Fruit fly (Drosophila melanogaster) whole organism, pupa: ENCODE measurements around the gene hmw.
A peak's percentile ranks its signal among the peaks of the same experiment; 100 is the strongest.

Source experiments
- CG10348 ChIP-seq: fragments of 200-800 bp; sonication (Bioruptor generic); IDR thresholded peaks from 2 replicates; pipeline ENCODE4 v1.3.6; 2022; ENCODE audit warnings: missing biosample characterization, missing genetic modification characterization
- CG12605 ChIP-seq: fragments of 200-800 bp; sonication (Bioruptor generic); IDR thresholded peaks from 2 replicates; pipeline ENCODE4 v1.3.6; 2022; ENCODE audit warnings: missing biosample characterization, missing genetic modification characterization
- CG13204 ChIP-seq: fragments of 200-800 bp; sonication (Bioruptor generic); optimal IDR thresholded peaks from 2 replicates; lab custom pipeline; 2018; ENCODE audit warnings: missing biosample characterization, mild to moderate bottlenecking, missing genetic modification characterization, moderate library complexity
- CG14655 ChIP-seq: fragments of 200-800 bp; sonication (Bioruptor generic); optimal IDR thresholded peaks from 3 replicates; lab custom pipeline; 2017; ENCODE audit warnings: mild to moderate bottlenecking, missing biosample characterization, missing genetic modification reagents, missing genetic modification characterization
- CG17806 ChIP-seq: fragments of 200-800 bp; sonication (Bioruptor generic); optimal IDR thresholded peaks from 2 replicates; lab custom pipeline; 2018; ENCODE audit warnings: missing biosample characterization, mild to moderate bottlenecking, missing genetic modification characterization, moderate library complexity
- CG32121 ChIP-seq: fragments of 200-800 bp; sonication (Bioruptor generic); IDR thresholded peaks from 2 replicates; pipeline ENCODE4 v1.3.6; 2022; ENCODE audit warnings: missing biosample characterization, missing genetic modification characterization
- CG34367 ChIP-seq: fragments of 200-800 bp; sonication (Bioruptor generic); optimal IDR thresholded peaks from 2 replicates; lab custom pipeline; 2018; ENCODE audit warnings: missing biosample characterization, mild to moderate bottlenecking, missing genetic modification characterization
- CG4496 ChIP-seq: fragments of 200-800 bp; sonication (Bioruptor generic); IDR thresholded peaks from 3 replicates; pipeline ENCODE4 v1.3.6; 2022; ENCODE audit warnings: missing biosample characterization, missing genetic modification characterization
- CG8159 ChIP-seq: fragments of 200-800 bp; sonication (Bioruptor generic); optimal IDR thresholded peaks from 3 replicates; lab custom pipeline; 2018; ENCODE audit warnings: missing biosample characterization, mild to moderate bottlenecking, missing genetic modification characterization, moderate library complexity
- CG9948 ChIP-seq: fragments of 200-800 bp; sonication (Bioruptor generic); optimal IDR thresholded peaks from 2 replicates; lab custom pipeline; 2018; ENCODE audit warnings: missing biosample characterization, mild to moderate bottlenecking, missing genetic modification characterization, moderate library complexity
- D1 ChIP-seq: fragments of 200-800 bp; sonication (Bioruptor generic); optimal IDR thresholded peaks from 2 replicates; lab custom pipeline; 2018; ENCODE audit warnings: missing biosample characterization, mild to moderate bottlenecking, missing genetic modification characterization, moderate library complexity
- EcR ChIP-seq: fragments of 200-800 bp; sonication (Bioruptor generic); optimal IDR thresholded peaks from 3 replicates; lab custom pipeline; 2019; ENCODE audit warnings: missing biosample characterization, missing genetic modification characterization, mild to moderate bottlenecking, moderate library complexity, missing genetic modification reagents
- Ets98B ChIP-seq: fragments of 200-800 bp; sonication (Bioruptor generic); IDR thresholded peaks from 2 replicates; pipeline ENCODE4 v1.3.6; 2022; ENCODE audit warnings: missing biosample characterization, missing genetic modification characterization
- Pif1B ChIP-seq: fragments of 200-800 bp; sonication (Bioruptor generic); optimal IDR thresholded peaks from 3 replicates; lab custom pipeline; 2016; ENCODE audit warnings: missing biosample characterization, missing genetic modification characterization

DNA sequence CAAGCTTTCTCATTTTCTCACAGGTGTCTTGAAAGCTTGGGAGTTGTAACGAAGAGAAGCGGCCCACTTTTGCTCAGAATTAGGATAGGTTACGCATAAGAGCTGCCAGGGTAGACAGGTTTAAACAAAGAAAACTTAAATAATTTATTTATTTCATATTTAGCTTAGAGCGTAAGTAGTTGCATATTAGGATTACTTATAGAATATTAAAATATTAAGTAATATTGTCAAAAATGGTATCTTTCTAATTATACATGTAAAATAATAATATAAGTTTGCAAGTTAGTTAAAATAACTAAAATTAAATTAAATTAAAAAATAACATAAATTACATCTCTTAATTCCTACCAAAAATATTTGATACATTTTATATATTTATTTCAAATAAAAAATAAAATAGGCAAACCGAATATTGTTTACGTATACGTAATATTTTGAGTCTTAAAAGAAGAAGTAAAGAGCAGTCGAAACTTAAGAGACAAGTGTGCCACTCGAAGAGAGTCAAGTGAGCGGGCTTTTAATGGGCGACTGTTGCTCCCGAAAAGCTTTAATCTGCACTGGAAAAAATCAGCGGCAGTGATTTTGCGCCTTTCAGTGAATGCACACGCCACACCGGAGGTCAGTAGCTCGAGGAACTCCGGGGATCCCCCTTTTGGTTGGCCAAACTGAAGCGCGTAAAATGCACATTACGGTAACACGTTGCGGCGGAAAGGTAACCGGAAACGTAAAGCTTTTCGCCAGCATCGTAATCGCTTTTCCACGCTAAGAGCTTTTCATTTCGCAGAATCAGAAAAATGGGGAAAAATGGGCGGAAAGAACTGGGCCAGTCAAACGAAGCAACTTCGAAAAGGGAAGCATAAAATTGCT, 46.7 kb upstream of the hmw start:
- TF ChIP-seq CG4496 (GFP tag; lab: Robert Waterston, UW) (peak; percentile 73), CG8159 (tag; lab: Kevin White, UChicago) (no peak), EcR (GFP tag; lab: Kevin White, UChicago) (peak; percentile 15), CG17806 (no peak), CG32121 (GFP tag; lab: Robert Waterston, UW) (peak; percentile 66), CG34367 (tag; lab: Kevin White, UChicago) (no peak), Ets98B (GFP tag; lab: Robert Waterston, UW) (peak; percentile 55), CG10348 (GFP tag; lab: Robert Waterston, UW) (no peak), D1 (tag; lab: Kevin White, UChicago) (no peak), Pif1B (GFP tag; lab: Kevin White, UChicago) (no peak), CG9948 (tag; lab: Kevin White, UChicago) (no peak), CG13204 (GFP tag; lab: Kevin White, UChicago) (no peak), CG12605 (no peak), CG14655 (GFP tag; lab: Kevin White, UChicago) (no peak)
